Fruit fly (Drosophila melanogaster): ENCODE data around the gene CG11699.
A peak's percentile ranks its signal among the peaks of the same experiment; 100 is the strongest.

dm6 chrX:11619617-11620016 is 49.2 kb downstream of the CG11699 start:
- no peak for TF ChIP-seq tj (GFP tag; optimal IDR thresholded peaks at IDR 0.05)
- TF ChIP-seq CG7101 (tag; optimal IDR thresholded peaks at IDR 0.05), result no peak
- peak; percentile 60 for TF ChIP-seq cic (GFP tag; optimal IDR thresholded peaks at IDR 0.05)
- no peak for TF ChIP-seq Mnt (GFP tag; optimal IDR thresholded peaks at IDR 0.05)
- no peak for TF ChIP-seq CG7045 (GFP tag; optimal IDR thresholded peaks at IDR 0.05)
- TF ChIP-seq CG5204 (GFP tag; optimal IDR thresholded peaks at IDR 0.05), result no peak
- no peak for TF ChIP-seq Clk (GFP tag; optimal IDR thresholded peaks at IDR 0.05)

Data from whole organism, adult.